Fruit fly (Drosophila melanogaster): Measurements from ENCODE around the gene Zasp67.

Zasp67 gene

dm6 chr3L:9764307-9764706, 33.2 kb downstream of the Zasp67 start (continued):
- TF ChIP-seq pdm3 (GFP tag; optimal IDR thresholded peaks at IDR 0.05) = peak; percentile 29
- TF ChIP-seq spab (GFP tag; optimal IDR thresholded peaks at IDR 0.05) = no peak
- TF ChIP-seq CG6792 (GFP tag; optimal IDR thresholded peaks at IDR 0.05) = no peak
- no peak for TF ChIP-seq CG7368 (GFP tag; optimal IDR thresholded peaks at IDR 0.05)
- TF ChIP-seq CG31627 (GFP tag; optimal IDR thresholded peaks at IDR 0.05) = peak; percentile 9
- no peak for TF ChIP-seq dsx (GFP tag; optimal IDR thresholded peaks at IDR 0.05; ENCODE audit: poor library complexity, severe bottlenecking)
- no peak for TF ChIP-seq CG11902 (GFP tag; optimal IDR thresholded peaks at IDR 0.05)
- no peak for TF ChIP-seq fd59A (GFP tag; optimal IDR thresholded peaks at IDR 0.05)
- peak; percentile 13 for TF ChIP-seq topi (GFP tag; optimal IDR thresholded peaks at IDR 0.05)
- TF ChIP-seq CG11294 (GFP tag; IDR thresholded peaks at IDR 0.05) = no peak
- no peak for TF ChIP-seq CG16779 (tag; optimal IDR thresholded peaks at IDR 0.05)
- no peak for TF ChIP-seq vri (GFP tag; optimal IDR thresholded peaks at IDR 0.05)
- TF ChIP-seq CG34406 (GFP tag; optimal IDR thresholded peaks at IDR 0.05) = no peak
- no peak for TF ChIP-seq Sox15 (GFP tag; optimal IDR thresholded peaks at IDR 0.05)
- TF ChIP-seq Ets96B (tag; optimal IDR thresholded peaks at IDR 0.05) = no peak
- TF ChIP-seq cyc (GFP tag; optimal IDR thresholded peaks at IDR 0.05) = no peak
- no peak for TF ChIP-seq Blimp-1 (GFP tag; optimal IDR thresholded peaks at IDR 0.05)
- no peak for TF ChIP-seq Eip93F (GFP tag; optimal IDR thresholded peaks at IDR 0.05)
- no peak for TF ChIP-seq Eip75B (GFP tag; optimal IDR thresholded peaks at IDR 0.05)
- peak; percentile 21 for TF ChIP-seq achi (GFP tag; optimal IDR thresholded peaks at IDR 0.05)
- no peak for TF ChIP-seq eg (GFP tag; IDR thresholded peaks at IDR 0.05)
- TF ChIP-seq Lpt (GFP tag; optimal IDR thresholded peaks at IDR 0.05) = no peak
- peak; percentile 28 for TF ChIP-seq CG10631 (GFP tag; optimal IDR thresholded peaks at IDR 0.05)
- TF ChIP-seq CG6163 (GFP tag; IDR thresholded peaks at IDR 0.05) = no peak
- no peak for TF ChIP-seq ss (GFP tag; optimal IDR thresholded peaks at IDR 0.05)
- TF ChIP-seq CG3032 (tag; optimal IDR thresholded peaks at IDR 0.05) = no peak
- TF ChIP-seq Ets21C (GFP tag; optimal IDR thresholded peaks at IDR 0.05) = peak; percentile 14
- TF ChIP-seq salr (GFP tag; optimal IDR thresholded peaks at IDR 0.05) = peak in 1 of 2 experiments; percentile 27

dm6 chr3L:9763389-9763917, 34.0 kb downstream of the Zasp67 start, which contains the start of gene Ae2:
Gene Ae2, plus strand, starts transcription at chr3L:9763544.
- peak; percentile 82 for TF ChIP-seq CG1621 (tag; optimal IDR thresholded peaks at IDR 0.05)
- no peak for TF ChIP-seq fd85E (GFP tag; optimal IDR thresholded peaks at IDR 0.05)
- TF ChIP-seq pdm3 (GFP tag; optimal IDR thresholded peaks at IDR 0.05) = no peak
- TF ChIP-seq spab (GFP tag; optimal IDR thresholded peaks at IDR 0.05) = no peak
- no peak for TF ChIP-seq Eip93F (GFP tag; optimal IDR thresholded peaks at IDR 0.05)
- no peak for TF ChIP-seq CG6808 (GFP tag; optimal IDR thresholded peaks at IDR 0.05)
- no peak for TF ChIP-seq CG15336 (GFP tag; IDR thresholded peaks at IDR 0.05)
- no peak for TF ChIP-seq lz (GFP tag; optimal IDR thresholded peaks at IDR 0.05)
- 0 out of 3 replicates have a peak, but pooled peaks have one; percentile 21 for TF ChIP-seq CG8119 (GFP tag; IDR thresholded peaks at IDR 0.05)
- peak; percentile 15 for TF ChIP-seq CG3919 (GFP tag; optimal IDR thresholded peaks at IDR 0.05)
- TF ChIP-seq topi (GFP tag; optimal IDR thresholded peaks at IDR 0.05) = peak; percentile 21
- no peak for TF ChIP-seq CG6276 (GFP tag; optimal IDR thresholded peaks at IDR 0.05)
- TF ChIP-seq CG31627 (GFP tag; optimal IDR thresholded peaks at IDR 0.05) = no peak
- peak; percentile 57 for TF ChIP-seq CG6854 (GFP tag; optimal IDR thresholded peaks at IDR 0.05)
- no peak for TF ChIP-seq fd59A (GFP tag; optimal IDR thresholded peaks at IDR 0.05)
- TF ChIP-seq dsx (GFP tag; optimal IDR thresholded peaks at IDR 0.05; ENCODE audit: poor library complexity, severe bottlenecking) = peak; percentile 52
- TF ChIP-seq Smox (GFP tag; optimal IDR thresholded peaks at IDR 0.05) = no peak
- TF ChIP-seq Met (GFP tag; optimal IDR thresholded peaks at IDR 0.05) = no peak
- no peak for TF ChIP-seq CG32006 (GFP tag; optimal IDR thresholded peaks at IDR 0.05)
- TF ChIP-seq salr (GFP tag; optimal IDR thresholded peaks at IDR 0.05) = no peak
- TF ChIP-seq CG4318 (GFP tag; optimal IDR thresholded peaks at IDR 0.05) = no peak
- TF ChIP-seq ss (GFP tag; optimal IDR thresholded peaks at IDR 0.05) = peak in 1 of 2 experiments; percentile 67
- TF ChIP-seq Hr39 (GFP tag; optimal IDR thresholded peaks at IDR 0.05) = no peak
- TF ChIP-seq Gug (GFP tag; IDR thresholded peaks at IDR 0.05) = no peak
- TF ChIP-seq achi (GFP tag; optimal IDR thresholded peaks at IDR 0.05) = no peak
- TF ChIP-seq CG8319 (GFP tag; optimal IDR thresholded peaks at IDR 0.05) = no peak
- TF ChIP-seq Lpt (GFP tag; optimal IDR thresholded peaks at IDR 0.05) = no peak
- TF ChIP-seq CG11294 (GFP tag; IDR thresholded peaks at IDR 0.05) = no peak
- TF ChIP-seq CG9139 (GFP tag; optimal IDR thresholded peaks at IDR 0.05) = no peak
- no peak for TF ChIP-seq Hr4 (GFP tag; optimal IDR thresholded peaks at IDR 0.05)
- TF ChIP-seq Sox102F (GFP tag; optimal IDR thresholded peaks at IDR 0.05) = peak; percentile 47
- no peak for TF ChIP-seq Blimp-1 (GFP tag; optimal IDR thresholded peaks at IDR 0.05)
- TF ChIP-seq Eip78C (GFP tag) = peak; percentile 69
- no peak for TF ChIP-seq CG7368 (GFP tag; optimal IDR thresholded peaks at IDR 0.05)
- TF ChIP-seq Sox14 (GFP tag; optimal IDR thresholded peaks at IDR 0.05) = no peak
- peak; percentile 2 for TF ChIP-seq Eip75B (GFP tag; optimal IDR thresholded peaks at IDR 0.05)
